Worm (Caenorhabditis elegans) whole organism, L4 larva: ENCODE measurements around the gene col-163.

Experiments
- F10B5.3 ChIP-seq: sonication (generic microtip); optimal IDR thresholded peaks from 2 replicates; lab custom pipeline; 2016; ENCODE audit warnings: mild to moderate bottlenecking, missing genetic modification characterization, missing compliant biosample characterization
- F26F4.8 ChIP-seq: fragments of 200-800 bp; sonication (Bioruptor generic); conservative IDR thresholded peaks from 2 replicates; pipeline ENCODE4 v1.3.6; 2022; ENCODE audit warnings: missing genetic modification characterization, missing compliant biosample characterization
- F37D6.2 ChIP-seq: sonication (generic microtip); optimal IDR thresholded peaks from 2 replicates; lab custom pipeline; 2016; ENCODE audit warnings: mild to moderate bottlenecking, missing genetic modification characterization, missing compliant biosample characterization
- Y105C5A.15 ChIP-seq: fragments of 200-800 bp; sonication (Bioruptor generic); IDR thresholded peaks from 2 replicates; pipeline ENCODE4 v1.3.6; 2022; ENCODE audit warnings: missing genetic modification characterization, missing compliant biosample characterization
- Y48G9A.11 ChIP-seq: fragments of 200-800 bp; sonication (Bioruptor generic); IDR thresholded peaks from 2 replicates; pipeline ENCODE4 v1.3.6; 2022; ENCODE audit warnings: missing genetic modification reagents, missing genetic modification characterization, missing compliant biosample characterization
- aha-1 ChIP-seq: fragments of 150-350 bp; peaks from one replicate; lab custom pipeline; 2014; ENCODE audit warnings: missing biosample characterization, missing genetic modification characterization
- aly-2 ChIP-seq: sonication (generic microtip); optimal IDR thresholded peaks from 2 replicates; lab custom pipeline; 2018; ENCODE audit warnings: missing biosample characterization, missing genetic modification characterization
- arid-1 ChIP-seq: fragments of 200-800 bp; sonication (Bioruptor generic); conservative IDR thresholded peaks from 2 replicates; pipeline ENCODE4 v1.3.6; 2022; ENCODE audit warnings: missing genetic modification reagents, missing genetic modification characterization, missing compliant biosample characterization
- ceh-32 ChIP-seq: sonication (generic microtip); optimal IDR thresholded peaks from 2 replicates; lab custom pipeline; 2016; ENCODE audit warnings: mild to moderate bottlenecking, missing genetic modification characterization, missing compliant biosample characterization; ENCODE audit not compliant: poor library complexity
- ceh-44 ChIP-seq: fragments of 200-800 bp; sonication (Bioruptor generic); IDR thresholded peaks from 2 replicates; pipeline ENCODE4 v1.3.6; 2022; ENCODE audit warnings: missing genetic modification reagents, missing genetic modification characterization, missing compliant biosample characterization
- ceh-62 ChIP-seq: sonication (generic microtip); optimal IDR thresholded peaks from 2 replicates; lab custom pipeline; 2017; ENCODE audit warnings: missing biosample characterization, missing genetic modification characterization
- ceh-82 ChIP-seq: sonication (generic microtip); optimal IDR thresholded peaks from 2 replicates; lab custom pipeline; 2017; ENCODE audit warnings: missing biosample characterization, missing genetic modification characterization
- cey-2 ChIP-seq: sonication (generic microtip); optimal IDR thresholded peaks from 3 replicates; lab custom pipeline; 2017; ENCODE audit warnings: missing genetic modification characterization, mild to moderate bottlenecking, missing compliant biosample characterization, antibody characterized with exemption, borderline replicate concordance; ENCODE audit not compliant: insufficient read depth
- daf-12 ChIP-seq: fragments of 150-350 bp; optimal IDR thresholded peaks from 2 replicates; lab custom pipeline; 2014; ENCODE audit warnings: missing biosample characterization, missing genetic modification reagents, missing genetic modification characterization
- daf-19 ChIP-seq: fragments of 200-800 bp; sonication (Bioruptor generic); conservative IDR thresholded peaks from 2 replicates; pipeline ENCODE4 v1.3.6; 2022; ENCODE audit warnings: missing genetic modification characterization, missing compliant biosample characterization
- daf-8 ChIP-seq: fragments of 200-800 bp; sonication (Bioruptor generic); IDR thresholded peaks from 2 replicates; pipeline ENCODE4 v1.3.6; 2022; ENCODE audit warnings: missing genetic modification characterization, missing compliant biosample characterization
- dmd-8 ChIP-seq: fragments of 200-800 bp; sonication (Bioruptor generic); IDR thresholded peaks from 2 replicates; pipeline ENCODE4 v1.3.6; 2022; ENCODE audit warnings: missing genetic modification characterization, missing compliant biosample characterization
- dmd-9 ChIP-seq: fragments of 200-800 bp; sonication (Bioruptor generic); IDR thresholded peaks from 2 replicates; pipeline ENCODE4 v1.3.6; 2022; ENCODE audit warnings: missing genetic modification reagents, missing genetic modification characterization, missing compliant biosample characterization
- egl-27 ChIP-seq: sonication (generic microtip); optimal IDR thresholded peaks from 3 replicates; lab custom pipeline; 2017; ENCODE audit warnings: missing biosample characterization, missing genetic modification reagents, missing genetic modification characterization
- egl-43 ChIP-seq: fragments of 200-800 bp; sonication (Bioruptor generic); IDR thresholded peaks from 2 replicates; pipeline ENCODE4 v1.3.6; 2022; ENCODE audit warnings: missing genetic modification reagents, missing genetic modification characterization, missing compliant biosample characterization
- fkh-10 ChIP-seq: fragments of 150-350 bp; optimal IDR thresholded peaks from 2 replicates; lab custom pipeline; 2014; ENCODE audit warnings: missing biosample characterization, missing genetic modification reagents, missing genetic modification characterization
- hif-1 ChIP-seq, 2 experiments: sonication (generic microtip); optimal IDR thresholded peaks; 2 replicates each; lab custom pipeline; 2016 to 2017; ENCODE audit warnings: missing compliant biosample characterization in 2 of 2, missing genetic modification characterization in 2 of 2, missing genetic modification reagents in 2 of 2, missing genotype in 2 of 2, mild to moderate bottlenecking in 1 of 2
- lin-39 ChIP-seq: fragments of 150-350 bp; optimal IDR thresholded peaks from 2 replicates; lab custom pipeline; 2014; ENCODE audit warnings: missing biosample characterization, missing genetic modification reagents, missing genetic modification characterization
- madf-5 ChIP-seq, 2 experiments: fragments of 200-800 bp; sonication (Bioruptor generic); IDR thresholded peaks; 2 replicates each; pipeline ENCODE4 v1.3.6; 2022; ENCODE audit warnings: missing compliant biosample characterization in 2 of 2, missing genetic modification characterization in 2 of 2
- mdl-1 ChIP-seq, 2 experiments: fragments of 150-350 bp in 1 of 2; sonication (generic microtip) in 1 of 2; optimal IDR thresholded peaks; 2 replicates each; lab custom pipeline; 2014 to 2017; ENCODE audit warnings: missing biosample characterization in 2 of 2, missing genetic modification characterization in 2 of 2
- nhr-10 ChIP-seq: fragments of 150-350 bp; optimal IDR thresholded peaks from 2 replicates; lab custom pipeline; 2014; ENCODE audit warnings: missing biosample characterization, missing genetic modification characterization
- nhr-237 ChIP-seq: sonication (generic microtip); optimal IDR thresholded peaks from 2 replicates; lab custom pipeline; 2017; ENCODE audit warnings: missing biosample characterization, missing genetic modification characterization
- nhr-25 ChIP-seq: sonication (generic microtip); optimal IDR thresholded peaks from 2 replicates; lab custom pipeline; 2017; ENCODE audit warnings: missing genetic modification characterization, mild to moderate bottlenecking, missing compliant biosample characterization, antibody characterized with exemption, moderate library complexity, borderline replicate concordance; ENCODE audit not compliant: insufficient read depth
- nhr-42 ChIP-seq: fragments of 200-800 bp; sonication (Bioruptor generic); IDR thresholded peaks from 2 replicates; pipeline ENCODE4 v1.3.6; 2022; ENCODE audit warnings: missing genetic modification characterization, missing compliant biosample characterization
- pha-4 ChIP-seq, 2 experiments: fragments of 150-350 bp in 1 of 2; fragments of 200-800 bp in 1 of 2; sonication (Bioruptor generic) in 1 of 2; IDR thresholded peaks in 1 of 2; optimal IDR thresholded peaks in 1 of 2; 2 replicates each; pipeline versions ENCODE4 v1.3.6 to Lab custom; 2014 to 2022; ENCODE audit warnings: missing genetic modification characterization in 2 of 2, missing genetic modification reagents in 2 of 2, missing biosample characterization in 1 of 2, missing compliant biosample characterization in 1 of 2
- php-3 ChIP-seq: fragments of 200-800 bp; sonication (Bioruptor generic); IDR thresholded peaks from 2 replicates; pipeline ENCODE4 v1.3.6; 2022; ENCODE audit warnings: missing genetic modification reagents, missing genetic modification characterization, missing compliant biosample characterization
- pqm-1 ChIP-seq: sonication (generic microtip); optimal IDR thresholded peaks from 2 replicates; lab custom pipeline; 2017; ENCODE audit warnings: missing biosample characterization, missing genetic modification characterization
- tra-1 ChIP-seq: fragments of 200-800 bp; sonication (Bioruptor generic); IDR thresholded peaks from 2 replicates; pipeline ENCODE4 v1.3.6; 2022; ENCODE audit warnings: missing genetic modification reagents, missing genetic modification characterization, missing compliant biosample characterization
- unc-39 ChIP-seq: sonication (generic microtip); optimal IDR thresholded peaks from 2 replicates; lab custom pipeline; 2017; ENCODE audit warnings: missing biosample characterization, missing genetic modification characterization
- zag-1 ChIP-seq: fragments of 150-350 bp; optimal IDR thresholded peaks from 2 replicates; lab custom pipeline; 2014; ENCODE audit warnings: missing biosample characterization, missing genetic modification characterization
- zip-11 ChIP-seq: fragments of 200-800 bp; sonication (Bioruptor generic); IDR thresholded peaks from 2 replicates; pipeline ENCODE4 v1.3.6; 2022; ENCODE audit warnings: missing genetic modification characterization, missing compliant biosample characterization

Gene col-163

DNA sequence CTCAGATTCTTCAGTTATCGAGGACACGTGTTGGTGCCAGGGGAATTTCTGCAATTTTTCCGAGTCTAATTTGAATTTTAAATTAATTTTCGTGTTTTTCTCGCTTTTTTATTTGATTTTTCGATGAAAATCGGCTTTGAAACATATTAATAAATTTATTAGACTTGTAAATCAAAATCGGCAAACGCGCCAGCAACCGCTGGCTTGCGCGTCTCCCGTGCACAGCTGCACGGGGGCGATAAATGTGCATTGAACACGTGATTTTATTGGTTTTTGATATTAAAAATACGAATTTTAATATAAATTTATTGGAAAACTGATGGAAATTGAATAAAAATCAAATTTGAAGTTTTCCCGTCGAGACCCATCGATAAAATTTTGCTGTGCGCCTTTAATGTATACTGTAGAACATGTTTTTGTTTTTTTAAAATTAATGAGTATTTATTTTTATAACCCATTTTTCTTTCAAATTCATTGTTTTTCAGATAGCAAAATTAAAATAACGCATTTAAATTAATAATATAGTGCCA, 19.3 kb upstream of the col-163 start, which contains the start of gene F26F2.7 (continued):
- TF ChIP-seq dmd-9 (GFP tag; lab: Robert Waterston, UW), result peak; percentile 70; the same call in 1 of the 2 replicates
- no peak; the same call in 1 of the 2 replicates for TF ChIP-seq tra-1 (GFP tag; lab: Robert Waterston, UW)
- TF ChIP-seq ceh-62 (tag; lab: Kevin White, UChicago), result no peak
- no peak for TF ChIP-seq daf-12 (tag; lab: Kevin White, UChicago)
- TF ChIP-seq ceh-44 (GFP tag; lab: Robert Waterston, UW), result no peak
- TF ChIP-seq aha-1, result no peak
- TF ChIP-seq mdl-1 (tag; optimal IDR thresholded peaks at IDR 0.05; lab: Kevin White, UChicago), result peak; percentile 19 to 81
- TF ChIP-seq nhr-25, result no peak
- TF ChIP-seq daf-8 (GFP tag; lab: Robert Waterston, UW), result no peak
- peak; percentile 63 for TF ChIP-seq F37D6.2 (tag; lab: Kevin White, UChicago)
- no peak for TF ChIP-seq cey-2 (tag; lab: Kevin White, UChicago)
- TF ChIP-seq arid-1 (GFP tag; lab: Robert Waterston, UW), result peak; percentile 64
- peak; percentile 17 for TF ChIP-seq fkh-10

DNA sequence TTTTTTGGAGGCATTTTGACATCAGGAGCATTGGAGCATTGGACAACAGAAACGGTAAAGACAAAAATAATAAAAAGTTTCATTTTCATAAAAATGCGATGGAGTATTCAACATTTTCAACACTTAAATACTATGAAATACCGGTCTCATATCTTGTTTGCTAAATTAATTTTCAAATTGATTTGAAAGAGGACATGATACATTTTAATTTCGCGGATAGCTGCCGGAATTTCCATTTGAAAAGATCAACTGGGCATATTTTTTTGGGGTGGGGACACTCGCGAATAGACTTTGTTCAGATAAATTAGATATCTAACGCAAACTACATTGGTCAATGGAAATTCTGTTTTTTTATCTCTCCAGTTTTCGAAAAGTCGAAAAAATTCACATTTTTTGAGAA, 5.1 kb upstream of the col-163 start, which contains the start of gene F26F2.10:
Gene F26F2.10, minus strand, starts transcription at position 101 of the 400 bp plus-strand sequence.
- TF ChIP-seq nhr-237 (tag; lab: Kevin White, UChicago) (no peak), zip-11 (no peak), ceh-32 (tag; lab: Kevin White, UChicago) (no peak), lin-39 (tag; lab: Kevin White, UChicago) (no peak), cey-2 (tag; lab: Kevin White, UChicago) (no peak), dmd-9 (GFP tag; lab: Robert Waterston, UW) (no peak), Y105C5A.15 (no peak)

DNA sequence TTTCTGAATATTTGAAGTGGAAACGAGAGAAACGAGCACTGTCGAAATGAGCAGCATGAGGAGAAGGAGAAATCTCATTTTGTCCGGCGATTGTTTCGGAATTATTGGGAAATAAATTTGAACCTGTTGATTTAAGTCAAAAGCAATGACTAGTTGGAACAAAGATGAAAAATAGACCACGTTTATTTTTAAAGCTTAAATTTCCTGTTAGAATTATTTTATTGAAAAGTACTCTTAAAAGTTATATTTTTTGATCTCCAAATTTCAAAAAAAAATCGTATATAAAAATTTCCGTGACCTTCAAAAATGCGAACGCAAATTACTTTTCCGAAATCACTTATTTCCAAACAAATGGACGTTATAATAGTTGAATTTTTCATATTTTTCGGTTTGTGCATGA, 4.2 kb upstream of the col-163 start, which contains the start of gene F26F2.11:
Gene F26F2.11, minus strand, starts transcription at position 101 of the 400 bp plus-strand sequence.
- TF ChIP-seq nhr-42 (GFP tag; lab: Robert Waterston, UW) (no peak), php-3 (GFP tag; lab: Robert Waterston, UW) (no peak), ceh-82 (tag; lab: Kevin White, UChicago) (no peak), zag-1 (tag; lab: Kevin White, UChicago) (no peak), unc-39 (tag; lab: Kevin White, UChicago) (no peak), F10B5.3 (tag; lab: Kevin White, UChicago) (no peak)
- TF ChIP-seq, all 104 proteins: peak for 0

DNA sequence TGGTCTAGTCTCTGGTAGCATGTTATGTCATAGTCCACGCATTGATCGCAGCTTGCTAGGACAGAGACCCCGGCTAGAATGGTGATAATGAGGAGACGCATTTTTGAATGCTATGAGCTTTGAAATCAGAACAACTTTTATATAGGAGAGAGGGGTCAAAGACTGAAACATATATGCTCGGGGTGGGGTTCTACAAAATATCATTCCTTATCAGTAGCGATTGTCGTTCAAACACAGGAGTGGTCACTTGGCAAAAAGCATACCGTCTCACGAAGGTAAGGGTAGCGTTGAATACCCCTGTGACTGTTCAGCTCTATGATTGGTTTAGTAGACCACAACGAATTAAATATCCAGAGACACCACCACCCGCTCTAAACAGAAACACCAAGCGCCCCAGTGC, 2.8 kb upstream of the col-163 start, which contains the start of gene F46B3.1:
Gene F46B3.1, minus strand, starts transcription at position 101 of the 400 bp plus-strand sequence.
- TF ChIP-seq F26F4.8 (GFP tag; lab: Robert Waterston, UW), result no peak
- TF ChIP-seq madf-5 (GFP tag; IDR thresholded peaks at IDR 0.05; lab: Robert Waterston, UW), result no peak
- TF ChIP-seq dmd-9 (GFP tag; lab: Robert Waterston, UW), result no peak
- no peak for TF ChIP-seq Y48G9A.11
- no peak for TF ChIP-seq tra-1 (GFP tag; lab: Robert Waterston, UW)
- TF ChIP-seq pha-4 (GFP tag; IDR thresholded peaks at IDR 0.05; lab: Robert Waterston, UW), result no peak
- no peak for TF ChIP-seq pha-4 (tag; optimal IDR thresholded peaks at IDR 0.05; lab: Kevin White, UChicago)
- no peak for TF ChIP-seq pqm-1 (tag; lab: Kevin White, UChicago)
- no peak for TF ChIP-seq dmd-8 (GFP tag; lab: Robert Waterston, UW)
- TF ChIP-seq aly-2, result no peak
- no peak for TF ChIP-seq daf-19 (GFP tag; lab: Robert Waterston, UW)
- TF ChIP-seq egl-27 (tag; lab: Kevin White, UChicago), result no peak
- no peak for TF ChIP-seq unc-39 (tag; lab: Kevin White, UChicago)
- TF ChIP-seq egl-43 (GFP tag; lab: Robert Waterston, UW), result no peak
- TF ChIP-seq hif-1 (tag; optimal IDR thresholded peaks at IDR 0.05; lab: Kevin White, UChicago), result no peak
- TF ChIP-seq nhr-10 (tag; lab: Kevin White, UChicago), result no peak
